Worm (Caenorhabditis elegans) whole organism, dauer: ENCODE data around the gene F26F4.6.
"Not testable (repeated sequence)": the region's sequence is repeated elsewhere in the genome, so short reads cannot be mapped to it uniquely, and the experiment has no call there.

ENCODE experiments used
- unc-62 ChIP-seq: sonication (generic microtip); optimal IDR thresholded peaks from 2 replicates; lab custom pipeline; 2017; ENCODE audit warnings: missing biosample characterization, missing genetic modification reagents, missing genetic modification characterization

The F26F4.6 gene

ce11 chrIII:4893540-4893939 is at the start of gene F26F4.6:
Gene F26F4.6, minus strand, starts transcription at chrIII:4893640.
- no peak for TF ChIP-seq unc-62

- TF ChIP-seq unc-62 = no peak
These were observed 45.8 kb upstream of the F26F4.6 start, which contains the start of gene rpb-2 for ce11 chrIII:4939267-4939666. Gene rpb-2, plus strand, starts transcription at chrIII:4939567.

- no peak for TF ChIP-seq unc-62
These were observed 43.6 kb upstream of the F26F4.6 start, which contains the start of gene fsn-1 for ce11 chrIII:4937022-4937421. Gene fsn-1, plus strand, starts transcription at chrIII:4937322.

- TF ChIP-seq unc-62 = no peak
These were observed 41.6 kb upstream of the F26F4.6 start, which contains the start of gene mrps-18C for ce11 chrIII:4934896-4935628. Gene mrps-18C, plus strand, starts transcription at chrIII:4935578.

- TF ChIP-seq unc-62 = no peak
These were observed 38.8 kb upstream of the F26F4.6 start, which contains the start of the genes C26E6.12 and eri-9 for ce11 chrIII:4932203-4932699. Gene C26E6.12, minus strand, starts transcription at chrIII:4932253. Gene eri-9, plus strand, starts transcription at chrIII:4932450.

ce11 chrIII:4930154-4930679 is 36.8 kb upstream of the F26F4.6 start, which contains the start of gene set-2:
Gene set-2, minus strand, starts transcription at chrIII:4930204.
- TF ChIP-seq unc-62 = no peak

ce11 chrIII:4924134-4924533 is 30.7 kb upstream of the F26F4.6 start:
- no peak for TF ChIP-seq unc-62

- TF ChIP-seq unc-62 = not testable (repeated sequence)
These were observed 28.6 kb upstream of the F26F4.6 start, which contains the start of gene mmab-1 for ce11 chrIII:4922020-4922419. Gene mmab-1, minus strand, starts transcription at chrIII:4922114.

- TF ChIP-seq unc-62 = no peak
These were observed 26.8 kb upstream of the F26F4.6 start, which contains the start of gene ula-1 for ce11 chrIII:4920221-4920620. Gene ula-1, minus strand, starts transcription at chrIII:4920321.

ce11 chrIII:4918906-4919305 is 25.5 kb upstream of the F26F4.6 start:
- TF ChIP-seq unc-62 = no peak

- no peak for TF ChIP-seq unc-62
These were observed 24.7 kb upstream of the F26F4.6 start, which contains the start of gene rpb-8 for ce11 chrIII:4917960-4918712. Gene rpb-8, minus strand, starts transcription at chrIII:4918008.

- no peak for TF ChIP-seq unc-62
These were observed 23.6 kb upstream of the F26F4.6 start, which contains the start of gene rars-1 for ce11 chrIII:4917077-4917476. Gene rars-1, minus strand, starts transcription at chrIII:4917177.

ce11 chrIII:4913736-4914135 is 20.3 kb upstream of the F26F4.6 start:
- no peak for TF ChIP-seq unc-62

ce11 chrIII:4912317-4912716 is 18.9 kb upstream of the F26F4.6 start, which contains the start of the genes F26F4.9 and cee-1:
Gene F26F4.9, minus strand, starts transcription at chrIII:4912521.
Gene cee-1, plus strand, starts transcription at chrIII:4912699.
- no peak for TF ChIP-seq unc-62

- no peak for TF ChIP-seq unc-62
These were observed 17.5 kb upstream of the F26F4.6 start, which contains the start of gene F26F4.2 for ce11 chrIII:4910956-4911355. Gene F26F4.2, plus strand, starts transcription at chrIII:4911256.

ce11 chrIII:4909938-4910337 is 16.5 kb upstream of the F26F4.6 start, which contains the start of gene F26F4.12:
Gene F26F4.12, minus strand, starts transcription at chrIII:4910038.
- TF ChIP-seq unc-62 = no peak
